ENCODE assay signal across 1 fruit fly cellular context in genomic region chr3L:14784949-14785408, dm6.
A peak's percentile ranks its signal among the peaks of the same experiment; 100 is the strongest.
TF ChIP-seq lines count a peak whose summit lies in the region.

No protein-coding gene starts in this region.

TF ChIP-seq in whole organism, embryonic, 481 proteins besides CTCF, POLR2A, EP300 and RAD21 (continued from another document and continues in another):
- TF ChIP-seq vfl (GFP tag; optimal IDR thresholded peaks at IDR 0.05; lab: Kevin White, UChicago) (peak; percentile 83), Max (GFP tag; optimal IDR thresholded peaks at IDR 0.05; lab: Kevin White, UChicago) (peak; percentile 97), CG10209 (GFP tag; optimal IDR thresholded peaks at IDR 0.05; lab: Kevin White, UChicago) (peak; percentile 97), ssp (GFP tag; IDR thresholded peaks at IDR 0.05; lab: Robert Waterston, UW) (peak; percentile 78), sima (GFP tag; optimal IDR thresholded peaks at IDR 0.05; lab: Kevin White, UChicago) (peak; percentile 82), CG43689 (GFP tag; IDR thresholded peaks at IDR 0.05; lab: Robert Waterston, UW) (peak; percentile 81), nom (GFP tag; optimal IDR thresholded peaks at IDR 0.05; lab: Kevin White, UChicago) (no peak), CG14710 (tag; optimal IDR thresholded peaks at IDR 0.05; lab: Kevin White, UChicago) (peak; percentile 97), fd102C (GFP tag; optimal IDR thresholded peaks at IDR 0.05; lab: Kevin White, UChicago) (peak; percentile 60), nerfin-2 (GFP tag; IDR thresholded peaks at IDR 0.05; lab: Robert Waterston, UW; ENCODE audit: partially characterized antibody) (no peak), CG13123 (GFP tag; optimal IDR thresholded peaks at IDR 0.05; lab: Kevin White, UChicago) (peak; percentile 89), Mrtf (GFP tag; IDR thresholded peaks at IDR 0.05; lab: Robert Waterston, UW) (peak; percentile 86; the same call in 2 of the 3 replicates), Meics (GFP tag; optimal IDR thresholded peaks at IDR 0.05; lab: Kevin White, UChicago) (peak; percentile 98), Bteb2 (GFP tag; optimal IDR thresholded peaks at IDR 0.05; lab: Kevin White, UChicago) (peak; percentile 94), nerfin-1 (tag; optimal IDR thresholded peaks at IDR 0.05; lab: Kevin White, UChicago) (peak; percentile 95), nmo (GFP tag; optimal IDR thresholded peaks at IDR 0.05; lab: Kevin White, UChicago) (peak; percentile 99), Hr39 (optimal IDR thresholded peaks at IDR 0.05; lab: Kevin White, UChicago) (no peak), Usf (GFP tag; optimal IDR thresholded peaks at IDR 0.05; lab: Kevin White, UChicago) (peak; percentile 94), D19A (tag; optimal IDR thresholded peaks at IDR 0.05; lab: Kevin White, UChicago) (peak; percentile 95), Dbx (GFP tag; IDR thresholded peaks at IDR 0.05; lab: Robert Waterston, UW) (peak; percentile 91), CG4328 (GFP tag; optimal IDR thresholded peaks at IDR 0.05; lab: Kevin White, UChicago) (peak; percentile 96), CG15269 (tag; optimal IDR thresholded peaks at IDR 0.05; lab: Kevin White, UChicago) (peak; percentile 98), sob (GFP tag; IDR thresholded peaks at IDR 0.05; lab: Robert Waterston, UW) (peak; percentile 90), Xrp1 (GFP tag; IDR thresholded peaks at IDR 0.05; lab: Robert Waterston, UW) (peak; percentile 94), CG18011 (GFP tag; optimal IDR thresholded peaks at IDR 0.05; lab: Kevin White, UChicago) (peak; percentile 86), CG31441 (GFP tag; IDR thresholded peaks at IDR 0.05; lab: Robert Waterston, UW) (peak; percentile 99), PHDP (tag; optimal IDR thresholded peaks at IDR 0.05; lab: Kevin White, UChicago) (peak; percentile 97), pum (GFP tag; optimal IDR thresholded peaks at IDR 0.05; lab: Kevin White, UChicago) (peak; percentile 92), H15 (GFP tag; IDR thresholded peaks at IDR 0.05; lab: Robert Waterston, UW) (peak; percentile 80), al (GFP tag; IDR thresholded peaks at IDR 0.05; lab: Robert Waterston, UW) (peak; percentile 91), Sry-β (GFP tag; optimal IDR thresholded peaks at IDR 0.05; lab: Kevin White, UChicago) (peak; percentile 64), CG4854 (GFP tag; optimal IDR thresholded peaks at IDR 0.05; lab: Kevin White, UChicago) (peak; percentile 93), CG31365 (tag; optimal IDR thresholded peaks at IDR 0.05; lab: Kevin White, UChicago) (peak; percentile 88), CG12299 (tag; optimal IDR thresholded peaks at IDR 0.05; lab: Kevin White, UChicago) (peak; percentile 94), CG4424 (GFP tag; optimal IDR thresholded peaks at IDR 0.05; lab: Kevin White, UChicago) (peak; percentile 97), CG10431 (GFP tag; optimal IDR thresholded peaks at IDR 0.05; lab: Kevin White, UChicago) (peak; percentile 90), CG32532 (GFP tag; IDR thresholded peaks at IDR 0.05; lab: Robert Waterston, UW) (peak; percentile 92), ems (GFP tag; optimal IDR thresholded peaks at IDR 0.05; lab: Kevin White, UChicago) (peak; percentile 93), Dek (tag; optimal IDR thresholded peaks at IDR 0.05; lab: Kevin White, UChicago) (peak; percentile 95), Ets97D (GFP tag; optimal IDR thresholded peaks at IDR 0.05; lab: Kevin White, UChicago) (peak; percentile 75), Taf1 (GFP tag; IDR thresholded peaks at IDR 0.05; lab: Robert Waterston, UW) (peak; percentile 82), tin (GFP tag; optimal IDR thresholded peaks at IDR 0.05; lab: Kevin White, UChicago) (peak; percentile 95), CG8765 (GFP tag; IDR thresholded peaks at IDR 0.05; lab: Robert Waterston, UW) (peak; percentile 71), CG17829 (tag; optimal IDR thresholded peaks at IDR 0.05; lab: Kevin White, UChicago) (peak; percentile 98), H2.0 (GFP tag; IDR thresholded peaks at IDR 0.05; lab: Robert Waterston, UW) (peak; percentile 83; the same call in 1 of the 2 replicates), peb (GFP tag; IDR thresholded peaks at IDR 0.05; lab: Robert Waterston, UW) (peak; percentile 78), hkb (optimal IDR thresholded peaks at IDR 0.05; lab: Kevin White, UChicago) (no peak), hkb (GFP tag; IDR thresholded peaks at IDR 0.05; lab: Robert Waterston, UW) (peak; percentile 92), Optix (GFP tag; IDR thresholded peaks at IDR 0.05; lab: Robert Waterston, UW) (peak; percentile 77), gsb (GFP tag; IDR thresholded peaks at IDR 0.05; lab: Robert Waterston, UW) (peak; percentile 82), Hand (GFP tag; optimal IDR thresholded peaks at IDR 0.05; lab: Kevin White, UChicago) (peak; percentile 95), CG6683 (GFP tag; optimal IDR thresholded peaks at IDR 0.05; lab: Kevin White, UChicago) (peak; percentile 93), bowl (GFP tag; IDR thresholded peaks at IDR 0.05; lab: Robert Waterston, UW) (peak; percentile 67; the same call in 1 of the 2 replicates), Tbp (GFP tag; optimal IDR thresholded peaks at IDR 0.05; lab: Kevin White, UChicago) (no peak), crc (GFP tag; optimal IDR thresholded peaks at IDR 0.05; lab: Kevin White, UChicago) (peak; percentile 90), NK7.1 (GFP tag; optimal IDR thresholded peaks at IDR 0.05; lab: Kevin White, UChicago) (peak; percentile 87), Sox100B (GFP tag; optimal IDR thresholded peaks at IDR 0.05; lab: Kevin White, UChicago) (peak; percentile 99), CG12236 (GFP tag; optimal IDR thresholded peaks at IDR 0.05; lab: Kevin White, UChicago) (peak; percentile 94), CG3163 (GFP tag; optimal IDR thresholded peaks at IDR 0.05; lab: Kevin White, UChicago) (peak; percentile 76), CG9609 (GFP tag; optimal IDR thresholded peaks at IDR 0.05; lab: Kevin White, UChicago) (peak; percentile 91), Doc3 (GFP tag; IDR thresholded peaks at IDR 0.05; lab: Robert Waterston, UW; ENCODE audit: partially characterized antibody) (no peak), Dip2 (GFP tag; IDR thresholded peaks at IDR 0.05; lab: Robert Waterston, UW) (0 out of 2 replicates have a peak, but pooled peaks have one; percentile 68), Aef1 (GFP tag; IDR thresholded peaks at IDR 0.05; lab: Robert Waterston, UW) (peak; percentile 81), vvl (GFP tag; IDR thresholded peaks at IDR 0.05; lab: Robert Waterston, UW) (no peak; the same call in none of the 2 replicates), ci (GFP tag; IDR thresholded peaks at IDR 0.05; lab: Robert Waterston, UW) (peak; percentile 91), hb (GFP tag; IDR thresholded peaks at IDR 0.05; lab: Robert Waterston, UW; ENCODE audit: partially characterized antibody) (no peak), CG7271 (tag; optimal IDR thresholded peaks at IDR 0.05; lab: Kevin White, UChicago) (peak; percentile 85), C15 (GFP tag; IDR thresholded peaks at IDR 0.05; lab: Robert Waterston, UW) (peak; percentile 87), nau (GFP tag; optimal IDR thresholded peaks at IDR 0.05; lab: Kevin White, UChicago) (peak; percentile 98), Eip74EF (GFP tag; optimal IDR thresholded peaks at IDR 0.05; lab: Kevin White, UChicago) (peak in 1 of 2 experiments; percentile 97), luna (GFP tag; optimal IDR thresholded peaks at IDR 0.05; lab: Kevin White, UChicago) (peak; percentile 77), Lim3 (GFP tag; IDR thresholded peaks at IDR 0.05; lab: Robert Waterston, UW) (peak; percentile 84), ase (GFP tag; IDR thresholded peaks at IDR 0.05; lab: Robert Waterston, UW) (peak; percentile 79), CG30403 (GFP tag; optimal IDR thresholded peaks at IDR 0.05; lab: Kevin White, UChicago) (peak; percentile 98), CG18262 (tag; optimal IDR thresholded peaks at IDR 0.05; lab: Kevin White, UChicago) (peak; percentile 99), tna (GFP tag; IDR thresholded peaks at IDR 0.05; lab: Robert Waterston, UW; ENCODE audit: partially characterized antibody) (no peak), Oli (tag; optimal IDR thresholded peaks at IDR 0.05; lab: Kevin White, UChicago) (peak; percentile 99), CG14441 (GFP tag; IDR thresholded peaks at IDR 0.05; lab: Robert Waterston, UW) (peak; percentile 87), CG3281 (GFP tag; optimal IDR thresholded peaks at IDR 0.05; lab: Kevin White, UChicago) (peak; percentile 98), phol (tag; optimal IDR thresholded peaks at IDR 0.05; lab: Kevin White, UChicago) (peak; percentile 98), Neu2 (GFP tag; optimal IDR thresholded peaks at IDR 0.05; lab: Kevin White, UChicago; ENCODE audit: borderline replicate concordance) (peak; percentile 65), row (GFP tag; IDR thresholded peaks at IDR 0.05; lab: Robert Waterston, UW) (peak; percentile 95), Atf6 (GFP tag; IDR thresholded peaks at IDR 0.05; lab: Robert Waterston, UW) (peak; percentile 95), dm (GFP tag; optimal IDR thresholded peaks at IDR 0.05; lab: Kevin White, UChicago) (peak; percentile 85), cg (GFP tag; optimal IDR thresholded peaks at IDR 0.05; lab: Kevin White, UChicago) (no peak), CG9437 (GFP tag; optimal IDR thresholded peaks at IDR 0.05; lab: Kevin White, UChicago) (peak; percentile 96), Dll (GFP tag; IDR thresholded peaks at IDR 0.05; lab: Robert Waterston, UW; ENCODE audit: partially characterized antibody) (no peak), CG8089 (GFP tag; optimal IDR thresholded peaks at IDR 0.05; lab: Kevin White, UChicago) (peak; percentile 91), CG7745 (tag; optimal IDR thresholded peaks at IDR 0.05; lab: Kevin White, UChicago) (peak; percentile 16), unc-4 (GFP tag; IDR thresholded peaks at IDR 0.05; lab: Robert Waterston, UW; ENCODE audit: partially characterized antibody) (no peak), Kr (GFP tag; optimal IDR thresholded peaks at IDR 0.05; lab: Kevin White, UChicago) (peak; percentile 82), ato (GFP tag; IDR thresholded peaks at IDR 0.05; lab: Robert Waterston, UW; ENCODE audit: partially characterized antibody) (no peak), CG12071 (GFP tag; optimal IDR thresholded peaks at IDR 0.05; lab: Kevin White, UChicago) (peak; percentile 95), usp (GFP tag; optimal IDR thresholded peaks at IDR 0.05; lab: Kevin White, UChicago) (no peak), sim (GFP tag; IDR thresholded peaks at IDR 0.05; lab: Robert Waterston, UW) (peak; percentile 54; the same call in 1 of the 2 replicates), CG12659 (GFP tag; optimal IDR thresholded peaks at IDR 0.05; lab: Kevin White, UChicago) (peak; percentile 99), amos (GFP tag; IDR thresholded peaks at IDR 0.05; lab: Robert Waterston, UW; ENCODE audit: partially characterized antibody) (no peak), toy (GFP tag; IDR thresholded peaks at IDR 0.05; lab: Robert Waterston, UW) (peak; percentile 71), sna (GFP tag; IDR thresholded peaks at IDR 0.05; lab: Robert Waterston, UW; ENCODE audit: partially characterized antibody) (no peak), Doc2 (GFP tag; IDR thresholded peaks at IDR 0.05; lab: Robert Waterston, UW) (peak; percentile 61; the same call in 1 of the 2 replicates), knrl (GFP tag; IDR thresholded peaks at IDR 0.05; lab: Robert Waterston, UW; ENCODE audit: partially characterized antibody) (no peak), cwo (GFP tag; optimal IDR thresholded peaks at IDR 0.05; lab: Kevin White, UChicago) (peak; percentile 95), Mes4 (GFP tag; optimal IDR thresholded peaks at IDR 0.05; lab: Kevin White, UChicago) (peak; percentile 91), Pdp1 (GFP tag; optimal IDR thresholded peaks at IDR 0.05; lab: Kevin White, UChicago) (peak; percentile 92 to 94), cas (GFP tag; IDR thresholded peaks at IDR 0.05; lab: Robert Waterston, UW) (peak; percentile 60), CG12744 (GFP tag; optimal IDR thresholded peaks at IDR 0.05; lab: Kevin White, UChicago) (peak; percentile 94), CG17186 (GFP tag; optimal IDR thresholded peaks at IDR 0.05; lab: Kevin White, UChicago) (peak; percentile 87), Bgb (GFP tag; IDR thresholded peaks at IDR 0.05; lab: Robert Waterston, UW; ENCODE audit: partially characterized antibody) (no peak), CG7786 (GFP tag; optimal IDR thresholded peaks at IDR 0.05; lab: Kevin White, UChicago) (peak; percentile 93), CG10274 (GFP tag; optimal IDR thresholded peaks at IDR 0.05; lab: Kevin White, UChicago) (peak; percentile 92), CG13424 (tag; optimal IDR thresholded peaks at IDR 0.05; lab: Kevin White, UChicago) (peak; percentile 98), CG1602 (GFP tag; optimal IDR thresholded peaks at IDR 0.05; lab: Kevin White, UChicago) (peak; percentile 95), btn (GFP tag; optimal IDR thresholded peaks at IDR 0.05; lab: Kevin White, UChicago) (peak; percentile 75), ara (GFP tag; IDR thresholded peaks at IDR 0.05; lab: Robert Waterston, UW) (peak; percentile 91), slp2 (GFP tag; optimal IDR thresholded peaks at IDR 0.05; lab: Kevin White, UChicago) (peak; percentile 93), CG11696 (GFP tag; IDR thresholded peaks at IDR 0.05; lab: Robert Waterston, UW) (peak; percentile 96), Ptx1 (GFP tag; IDR thresholded peaks at IDR 0.05; lab: Robert Waterston, UW) (peak; percentile 93), CG12391 (tag; optimal IDR thresholded peaks at IDR 0.05; lab: Kevin White, UChicago) (peak; percentile 98), CG17361 (GFP tag; IDR thresholded peaks at IDR 0.05; lab: Robert Waterston, UW) (peak; percentile 99), Rx (GFP tag; IDR thresholded peaks at IDR 0.05; lab: Robert Waterston, UW) (peak; percentile 83; the same call in 1 of the 2 replicates), Adf1 (GFP tag; IDR thresholded peaks at IDR 0.05; lab: Robert Waterston, UW) (peak; percentile 66), sisA (GFP tag; IDR thresholded peaks at IDR 0.05; lab: Robert Waterston, UW) (peak; percentile 86), Poxn (GFP tag; IDR thresholded peaks at IDR 0.05; lab: Robert Waterston, UW) (peak; percentile 70), Dip3 (GFP tag; optimal IDR thresholded peaks at IDR 0.05; lab: Kevin White, UChicago) (peak; percentile 90), bab2 (GFP tag; optimal IDR thresholded peaks at IDR 0.05; lab: Kevin White, UChicago) (peak; percentile 94), BtbVII (GFP tag; optimal IDR thresholded peaks at IDR 0.05; lab: Kevin White, UChicago) (peak; percentile 98), lov (optimal IDR thresholded peaks at IDR 0.05; lab: Kevin White, UChicago) (no peak), lov (GFP tag; IDR thresholded peaks at IDR 0.05; lab: Robert Waterston, UW) (peak; percentile 79; the same call in 2 of the 3 replicates), CG7987 (GFP tag; optimal IDR thresholded peaks at IDR 0.05; lab: Kevin White, UChicago) (peak; percentile 88)
